Fruit fly (Drosophila melanogaster) whole organism, embryonic: ENCODE measurements around the gene CG43407.

ENCODE experiments used
- Abd-B ChIP-seq: fragments of 200-800 bp; sonication (Bioruptor generic); optimal IDR thresholded peaks from 2 replicates; lab custom pipeline; 2018; ENCODE audit warnings: missing biosample characterization, mild to moderate bottlenecking, missing genetic modification characterization, moderate library complexity
- Bdp1 ChIP-seq: fragments of 200-800 bp; sonication (Bioruptor generic); optimal IDR thresholded peaks from 3 replicates; lab custom pipeline; 2016; ENCODE audit warnings: missing biosample characterization, missing genetic modification characterization
- CG10274 ChIP-seq: fragments of 200-800 bp; sonication (Bioruptor generic); optimal IDR thresholded peaks from 3 replicates; lab custom pipeline; 2017; ENCODE audit warnings: missing biosample characterization, mild to moderate bottlenecking, missing genetic modification characterization
- CG10321 ChIP-seq: fragments of 200-800 bp; sonication (Bioruptor generic); IDR thresholded peaks from 2 replicates; pipeline ENCODE4 v1.3.6; 2022; ENCODE audit warnings: missing biosample characterization, missing genetic modification characterization
- CG11247 ChIP-seq: fragments of 200-800 bp; sonication (Bioruptor generic); IDR thresholded peaks from 2 replicates; pipeline ENCODE4 v1.3.6; 2022; ENCODE audit warnings: missing biosample characterization, missing genetic modification characterization
- CG11696 ChIP-seq: fragments of 200-800 bp; sonication (Bioruptor generic); IDR thresholded peaks from 2 replicates; pipeline ENCODE4 v1.3.6; 2022; ENCODE audit warnings: missing biosample characterization, missing genetic modification characterization
- CG12071 ChIP-seq: fragments of 200-800 bp; sonication (Bioruptor generic); optimal IDR thresholded peaks from 3 replicates; lab custom pipeline; 2018; ENCODE audit warnings: missing biosample characterization, mild to moderate bottlenecking, missing genetic modification characterization
- CG13296 ChIP-seq: fragments of 200-800 bp; sonication (Bioruptor generic); optimal IDR thresholded peaks from 3 replicates; lab custom pipeline; 2018; ENCODE audit warnings: missing biosample characterization, mild to moderate bottlenecking, missing genetic modification characterization
- CG14965 ChIP-seq: fragments of 200-800 bp; sonication (Bioruptor generic); optimal IDR thresholded peaks from 2 replicates; lab custom pipeline; 2016; ENCODE audit warnings: missing biosample characterization, missing genetic modification characterization, borderline replicate concordance
- CG17328 ChIP-seq: fragments of 200-800 bp; sonication (Bioruptor generic); IDR thresholded peaks from 2 replicates; pipeline ENCODE4 v1.3.6; 2022; ENCODE audit warnings: missing biosample characterization, missing genetic modification characterization
- CG18262 ChIP-seq: fragments of 200-800 bp; optimal IDR thresholded peaks from 3 replicates; lab custom pipeline; 2019; ENCODE audit warnings: missing biosample characterization, mild to moderate bottlenecking, missing genetic modification characterization, moderate library complexity
- CG18599 ChIP-seq: fragments of 200-800 bp; sonication (Bioruptor generic); optimal IDR thresholded peaks from 3 replicates; lab custom pipeline; 2017; ENCODE audit warnings: missing biosample characterization, missing genetic modification characterization, mild to moderate bottlenecking, moderate library complexity, missing genetic modification reagents
- CG18619 ChIP-seq: fragments of 200-800 bp; sonication (Bioruptor generic); optimal IDR thresholded peaks from 3 replicates; lab custom pipeline; 2017; ENCODE audit warnings: missing biosample characterization, mild to moderate bottlenecking, missing genetic modification characterization
- CG2129 ChIP-seq: fragments of 200-800 bp; sonication (Bioruptor generic); IDR thresholded peaks from 2 replicates; pipeline ENCODE4 v1.3.6; 2022; ENCODE audit warnings: missing biosample characterization, missing genetic modification characterization; ENCODE audit not compliant: partially characterized antibody
- CG3163 ChIP-seq: fragments of 200-800 bp; sonication (Bioruptor generic); optimal IDR thresholded peaks from 3 replicates; lab custom pipeline; 2016; ENCODE audit warnings: missing biosample characterization, missing genetic modification characterization
- CG32532 ChIP-seq: fragments of 200-800 bp; sonication (Bioruptor generic); IDR thresholded peaks from 2 replicates; pipeline ENCODE4 v1.3.6; 2022; ENCODE audit warnings: missing biosample characterization, missing genetic modification characterization
- CG34376 ChIP-seq: fragments of 200-800 bp; sonication (Bioruptor generic); optimal IDR thresholded peaks from 2 replicates; lab custom pipeline; 2018; ENCODE audit warnings: missing biosample characterization, mild to moderate bottlenecking, missing genetic modification characterization
- CG4617 ChIP-seq: fragments of 200-800 bp; sonication (Bioruptor generic); optimal IDR thresholded peaks from 3 replicates; lab custom pipeline; 2016; ENCODE audit warnings: missing biosample characterization, missing genetic modification characterization, borderline replicate concordance
- CG4854 ChIP-seq: fragments of 200-800 bp; sonication (Bioruptor generic); optimal IDR thresholded peaks from 2 replicates; lab custom pipeline; 2016; ENCODE audit warnings: missing biosample characterization, missing genetic modification characterization, inconsistent platforms
- CG5953 ChIP-seq: fragments of 200-800 bp; sonication (Bioruptor generic); IDR thresholded peaks from 2 replicates; pipeline ENCODE4 v1.3.6; 2022; ENCODE audit warnings: missing biosample characterization, missing genetic modification characterization
- CG8089 ChIP-seq: fragments of 200-800 bp; sonication (Bioruptor generic); optimal IDR thresholded peaks from 3 replicates; lab custom pipeline; 2016; ENCODE audit warnings: missing biosample characterization, missing genetic modification characterization
- CrebB ChIP-seq: fragments of 200-800 bp; sonication (Bioruptor generic); optimal IDR thresholded peaks from 3 replicates; lab custom pipeline; 2018; ENCODE audit warnings: missing biosample characterization, mild to moderate bottlenecking, missing genetic modification characterization
- Dbx ChIP-seq: fragments of 200-800 bp; sonication (Bioruptor generic); IDR thresholded peaks from 3 replicates; pipeline ENCODE4 v1.3.6; 2022; ENCODE audit warnings: missing biosample characterization, missing genetic modification characterization
- Doc2 ChIP-seq: fragments of 200-800 bp; sonication (Bioruptor generic); IDR thresholded peaks from 2 replicates; pipeline ENCODE4 v1.3.6; 2022; ENCODE audit warnings: missing biosample characterization, missing genetic modification characterization
- Fer2 ChIP-seq: fragments of 200-800 bp; sonication (Bioruptor generic); optimal IDR thresholded peaks from 2 replicates; lab custom pipeline; 2018; ENCODE audit warnings: missing biosample characterization, mild to moderate bottlenecking, missing genetic modification characterization, moderate library complexity
- Kr ChIP-seq: fragments of 200-800 bp; sonication (Bioruptor generic); optimal IDR thresholded peaks from 2 replicates; lab custom pipeline; 2017; ENCODE audit warnings: missing biosample characterization, mild to moderate bottlenecking, missing genetic modification characterization
- MTF-1 ChIP-seq: fragments of 200-800 bp; sonication (Bioruptor generic); optimal IDR thresholded peaks from 2 replicates; lab custom pipeline; 2018; ENCODE audit warnings: missing biosample characterization, mild to moderate bottlenecking, missing genetic modification characterization, borderline replicate concordance
- PHDP ChIP-seq: fragments of 200-800 bp; sonication (Bioruptor generic); optimal IDR thresholded peaks from 3 replicates; lab custom pipeline; 2018; ENCODE audit warnings: missing biosample characterization, mild to moderate bottlenecking, missing genetic modification characterization, moderate library complexity
- Sry-δ ChIP-seq: fragments of 200-800 bp; sonication (Bioruptor generic); optimal IDR thresholded peaks from 2 replicates; lab custom pipeline; 2016; ENCODE audit warnings: missing biosample characterization, missing genetic modification characterization
- Xbp1 ChIP-seq: fragments of 200-800 bp; sonication (Bioruptor generic); optimal IDR thresholded peaks from 3 replicates; lab custom pipeline; 2016; ENCODE audit warnings: missing biosample characterization, mild to moderate bottlenecking, missing genetic modification characterization
- cad ChIP-seq: fragments of >200 bp; optimal IDR thresholded peaks from 2 replicates; lab custom pipeline; 2017; ENCODE audit warnings: missing biosample characterization, missing genetic modification characterization
- chm ChIP-seq: fragments of 200-800 bp; sonication (Bioruptor generic); IDR thresholded peaks from 2 replicates; pipeline ENCODE4 v1.3.6; 2022; ENCODE audit warnings: missing biosample characterization, missing genetic modification characterization
- cwo ChIP-seq: fragments of 200-800 bp; sonication (Bioruptor generic); optimal IDR thresholded peaks from 3 replicates; lab custom pipeline; 2017; ENCODE audit warnings: missing biosample characterization, missing genetic modification characterization, mild to moderate bottlenecking, moderate library complexity, missing genetic modification reagents
- dmrt11E ChIP-seq: fragments of 200-800 bp; sonication (Bioruptor generic); optimal IDR thresholded peaks from 3 replicates; lab custom pipeline; 2018; ENCODE audit warnings: missing biosample characterization, mild to moderate bottlenecking, missing genetic modification characterization, moderate library complexity
- dpn ChIP-seq, 2 experiments: fragments of 200-800 bp; sonication (Bioruptor generic); optimal IDR thresholded peaks; 3 replicates each; lab custom pipeline; 2016; ENCODE audit warnings: missing biosample characterization in 2 of 2, missing genetic modification characterization in 2 of 2
- jing ChIP-seq: fragments of 200-800 bp; sonication (Bioruptor generic); optimal IDR thresholded peaks from 2 replicates; lab custom pipeline; 2018; ENCODE audit warnings: missing biosample characterization, mild to moderate bottlenecking, missing genetic modification characterization
- lmd ChIP-seq: fragments of 200-800 bp; sonication (Bioruptor generic); IDR thresholded peaks from 2 replicates; pipeline ENCODE4 v1.3.6; 2022; ENCODE audit warnings: missing biosample characterization, missing genetic modification characterization
- maf-S ChIP-seq: fragments of 200-800 bp; sonication (Bioruptor generic); optimal IDR thresholded peaks from 2 replicates; lab custom pipeline; 2016; ENCODE audit warnings: missing biosample characterization, missing genetic modification characterization
- nerfin-2 ChIP-seq: fragments of 200-800 bp; sonication (Bioruptor generic); IDR thresholded peaks from 2 replicates; pipeline ENCODE4 v1.3.6; 2022; ENCODE audit warnings: missing biosample characterization, missing genetic modification characterization; ENCODE audit not compliant: partially characterized antibody
- nmo ChIP-seq: fragments of 200-800 bp; sonication (Bioruptor generic); optimal IDR thresholded peaks from 2 replicates; lab custom pipeline; 2018; ENCODE audit warnings: missing biosample characterization, mild to moderate bottlenecking, missing genetic modification characterization, moderate library complexity
- nom ChIP-seq: fragments of 200-800 bp; sonication (Bioruptor generic); optimal IDR thresholded peaks from 2 replicates; lab custom pipeline; 2017; ENCODE audit warnings: missing biosample characterization, missing genetic modification characterization, mild to moderate bottlenecking, moderate library complexity, missing genetic modification reagents
- oc ChIP-seq: fragments of 200-800 bp; sonication (Bioruptor generic); optimal IDR thresholded peaks from 2 replicates; lab custom pipeline; 2018; ENCODE audit warnings: missing biosample characterization, mild to moderate bottlenecking, missing genetic modification characterization, moderate library complexity
- onecut ChIP-seq: fragments of 200-800 bp; sonication (Bioruptor generic); IDR thresholded peaks from 2 replicates; pipeline ENCODE4 v1.3.6; 2022; ENCODE audit warnings: missing biosample characterization, missing genetic modification characterization
- sens-2 ChIP-seq: fragments of 200-800 bp; sonication (Bioruptor generic); IDR thresholded peaks from 2 replicates; pipeline ENCODE4 v1.3.6; 2022; ENCODE audit warnings: missing biosample characterization, missing genetic modification characterization
- sr ChIP-seq: fragments of 200-800 bp; sonication (Bioruptor generic); IDR thresholded peaks from 3 replicates; pipeline ENCODE4 v1.3.6; 2022; ENCODE audit warnings: missing biosample characterization, missing genetic modification characterization
- twi ChIP-seq: fragments of 200-800 bp; optimal IDR thresholded peaks from 2 replicates; lab custom pipeline; 2019; ENCODE audit warnings: missing biosample characterization, mild to moderate bottlenecking, missing genetic modification characterization, moderate library complexity
- unc-4 ChIP-seq: fragments of 200-800 bp; sonication (Bioruptor generic); IDR thresholded peaks from 2 replicates; pipeline ENCODE4 v1.3.6; 2022; ENCODE audit warnings: missing biosample characterization, missing genetic modification characterization; ENCODE audit not compliant: partially characterized antibody
- wek ChIP-seq: fragments of 200-800 bp; sonication (Bioruptor generic); optimal IDR thresholded peaks from 3 replicates; lab custom pipeline; 2018; ENCODE audit warnings: missing biosample characterization, mild to moderate bottlenecking, missing genetic modification characterization, moderate library complexity

The CG43407 gene

DNA sequence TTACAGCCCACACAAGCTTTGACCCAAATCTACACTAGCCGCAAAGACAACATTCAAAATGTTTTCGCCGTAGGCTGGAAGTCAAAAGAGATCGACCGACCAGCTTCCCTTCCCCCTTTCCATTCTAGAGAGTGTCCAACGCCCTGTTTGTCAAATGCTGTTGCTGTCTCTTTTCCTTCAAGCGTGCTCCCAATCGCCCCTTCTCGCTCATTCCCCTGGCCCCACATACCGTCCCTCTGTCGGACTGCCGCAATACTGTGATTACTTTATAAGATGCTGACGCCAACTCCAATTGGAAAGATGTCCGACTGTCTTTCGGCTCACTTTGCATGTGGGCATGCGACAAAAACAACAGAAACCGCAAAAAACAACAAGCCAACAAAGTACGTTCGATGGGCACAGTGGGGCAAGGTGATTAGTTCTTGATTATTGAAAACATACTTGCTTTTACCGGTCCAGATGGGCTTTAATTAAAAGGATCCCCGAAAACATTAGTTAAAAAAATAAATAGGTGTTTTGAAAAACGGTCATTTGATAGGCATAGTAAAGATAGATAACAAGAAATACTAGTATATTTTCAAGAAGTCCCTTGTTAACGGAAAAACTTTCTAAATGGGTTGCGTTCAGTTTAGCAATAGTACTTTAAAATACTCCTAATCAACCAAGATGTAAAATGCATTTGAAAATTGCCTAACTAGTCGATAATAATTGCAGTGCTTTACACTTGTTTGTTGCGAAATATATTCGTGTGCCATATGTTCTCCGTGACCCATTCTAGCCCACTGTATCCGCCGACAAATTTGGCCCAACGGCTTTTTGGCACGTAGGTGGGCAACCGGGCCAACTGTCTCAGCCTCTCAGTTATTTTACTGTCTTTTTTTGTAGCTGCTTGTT is 26.9 kb upstream of the CG43407 start (continued):
- TF ChIP-seq Doc2 (GFP tag; lab: Robert Waterston, UW) (no peak), CG5953 (GFP tag; lab: Robert Waterston, UW) (no peak), Bdp1 (GFP tag; lab: Kevin White, UChicago) (no peak), CG2129 (no peak), Abd-B (GFP tag; lab: Kevin White, UChicago) (no peak), nmo (peak; percentile 44), CG12071 (GFP tag; lab: Kevin White, UChicago) (no peak), CG32532 (GFP tag; lab: Robert Waterston, UW) (no peak), CG4617 (no peak), cwo (GFP tag; lab: Kevin White, UChicago) (peak; percentile 1), CrebB (tag; lab: Kevin White, UChicago) (no peak), sr (GFP tag; lab: Robert Waterston, UW) (peak; percentile 52), CG10321 (GFP tag; lab: Robert Waterston, UW) (peak; percentile 47; the same call in 1 of the 2 replicates), PHDP (tag; lab: Kevin White, UChicago) (peak; percentile 17), nerfin-2 (GFP tag; lab: Robert Waterston, UW) (no peak), wek (GFP tag; lab: Kevin White, UChicago) (no peak), dmrt11E (tag; lab: Kevin White, UChicago) (no peak), onecut (GFP tag; lab: Robert Waterston, UW) (no peak), CG18262 (peak; percentile 54), CG17328 (GFP tag; lab: Robert Waterston, UW) (no peak), CG10274 (GFP tag; lab: Kevin White, UChicago) (no peak), CG3163 (GFP tag; lab: Kevin White, UChicago) (no peak), cad (no peak), unc-4 (GFP tag; lab: Robert Waterston, UW) (no peak), Fer2 (tag; lab: Kevin White, UChicago) (no peak), CG8089 (no peak), Kr (GFP tag; lab: Kevin White, UChicago) (no peak), CG14965 (GFP tag; lab: Kevin White, UChicago) (no peak), jing (no peak), MTF-1 (GFP tag; lab: Kevin White, UChicago) (no peak), CG18599 (GFP tag; lab: Kevin White, UChicago) (peak; percentile 37), lmd (GFP tag; lab: Robert Waterston, UW) (no peak; the same call in 1 of the 2 replicates), sens-2 (GFP tag; lab: Robert Waterston, UW) (no peak), dpn (GFP tag; optimal IDR thresholded peaks at IDR 0.05; lab: Kevin White, UChicago) (peak in 1 of 2 experiments; percentile 23), CG11247 (GFP tag; lab: Robert Waterston, UW) (no peak), CG11696 (GFP tag; lab: Robert Waterston, UW) (0 out of 2 replicates have a peak, but pooled peaks have one; percentile 9), nom (peak; percentile 20), twi (tag; lab: Kevin White, UChicago) (no peak), Dbx (GFP tag; lab: Robert Waterston, UW) (0 out of 3 replicates have a peak, but pooled peaks have one; percentile 33), CG13296 (peak; percentile 15), oc (tag; lab: Kevin White, UChicago) (peak; percentile 8), maf-S (GFP tag; lab: Kevin White, UChicago) (no peak), CG18619 (GFP tag; lab: Kevin White, UChicago) (peak; percentile 28), Sry-δ (GFP tag; lab: Kevin White, UChicago) (no peak), Xbp1 (GFP tag; lab: Kevin White, UChicago) (peak; percentile 30), CG34376 (GFP tag; lab: Kevin White, UChicago) (no peak), CG4854 (GFP tag; lab: Kevin White, UChicago) (no peak), chm (GFP tag; lab: Robert Waterston, UW) (no peak)
